Worm (Caenorhabditis elegans) whole organism, mixed stage, embryonic: ENCODE measurements around the gene T05A1.5.

Experiments used
- M03D4.4 ChIP-seq: sonication (generic microtip); optimal IDR thresholded peaks from 2 replicates; lab custom pipeline; 2017; ENCODE audit warnings: mild to moderate bottlenecking, missing genetic modification characterization, missing compliant biosample characterization
- bed-3 ChIP-seq: fragments of 200-800 bp; sonication (Bioruptor generic); optimal IDR thresholded peaks from 3 replicates; lab custom pipeline; 2018; ENCODE audit warnings: mild to moderate bottlenecking, missing genetic modification characterization, moderate library complexity, missing compliant biosample characterization
- blmp-1 ChIP-seq: fragments of 150-350 bp; optimal IDR thresholded peaks from 2 replicates; lab custom pipeline; 2014; ENCODE audit warnings: missing biosample characterization, missing genetic modification characterization
- ceh-39 ChIP-seq: fragments of 150-350 bp; optimal IDR thresholded peaks from 2 replicates; lab custom pipeline; 2014; ENCODE audit warnings: missing biosample characterization, missing genetic modification characterization
- ceh-83 ChIP-seq: fragments of 200-800 bp; sonication (Bioruptor generic); optimal IDR thresholded peaks from 2 replicates; lab custom pipeline; 2018; ENCODE audit warnings: mild to moderate bottlenecking, missing genetic modification characterization, missing compliant biosample characterization
- ces-1 ChIP-seq: fragments of 150-350 bp; optimal IDR thresholded peaks from 2 replicates; lab custom pipeline; 2014; ENCODE audit warnings: missing biosample characterization, missing genetic modification reagents, missing genetic modification characterization
- cnd-1 ChIP-seq: fragments of 200-800 bp; sonication (Bioruptor generic); optimal IDR thresholded peaks from 2 replicates; lab custom pipeline; 2018; ENCODE audit warnings: mild to moderate bottlenecking, missing genetic modification characterization, missing compliant biosample characterization
- drap-1 ChIP-seq: fragments of 200-800 bp; sonication (Bioruptor generic); optimal IDR thresholded peaks from 3 replicates; lab custom pipeline; 2018; ENCODE audit warnings: mild to moderate bottlenecking, missing genetic modification characterization, missing compliant biosample characterization
- elt-3 ChIP-seq: fragments of 150-350 bp; optimal IDR thresholded peaks from 2 replicates; lab custom pipeline; 2014; ENCODE audit warnings: missing biosample characterization, missing genetic modification characterization
- flh-1 ChIP-seq: fragments of 200-800 bp; sonication (Bioruptor generic); optimal IDR thresholded peaks from 2 replicates; lab custom pipeline; 2018; ENCODE audit warnings: mild to moderate bottlenecking, missing genetic modification characterization, moderate library complexity, missing compliant biosample characterization
- ham-2 ChIP-seq: fragments of 200-800 bp; sonication (Bioruptor generic); optimal IDR thresholded peaks from 2 replicates; lab custom pipeline; 2018; ENCODE audit warnings: mild to moderate bottlenecking, missing genetic modification characterization, missing compliant biosample characterization
- lin-13 ChIP-seq: fragments of 150-350 bp; optimal IDR thresholded peaks from 2 replicates; lab custom pipeline; 2014; ENCODE audit warnings: missing biosample characterization, missing genetic modification characterization
- lin-32 ChIP-seq: fragments of 200-800 bp; sonication (Bioruptor generic); optimal IDR thresholded peaks from 2 replicates; lab custom pipeline; 2018; ENCODE audit warnings: mild to moderate bottlenecking, missing genetic modification characterization, missing compliant biosample characterization
- lsy-2 ChIP-seq: fragments of 150-350 bp; optimal IDR thresholded peaks from 2 replicates; lab custom pipeline; 2014; ENCODE audit warnings: missing biosample characterization, missing genetic modification characterization
- mab-5 ChIP-seq: fragments of 150-350 bp; optimal IDR thresholded peaks from 2 replicates; lab custom pipeline; 2014; ENCODE audit warnings: missing biosample characterization, missing genetic modification characterization
- mep-1 ChIP-seq: fragments of 150-350 bp; optimal IDR thresholded peaks from 2 replicates; lab custom pipeline; 2017; ENCODE audit warnings: missing biosample characterization, missing genetic modification reagents, missing genetic modification characterization, inconsistent platforms
- nhr-12 ChIP-seq: fragments of 150-350 bp; optimal IDR thresholded peaks from 2 replicates; lab custom pipeline; 2014; ENCODE audit warnings: missing biosample characterization, missing genetic modification characterization
- nhr-2 ChIP-seq: fragments of 150-350 bp; optimal IDR thresholded peaks from 2 replicates; lab custom pipeline; 2014; ENCODE audit warnings: missing biosample characterization, missing genetic modification characterization
- nhr-237 ChIP-seq: fragments of 150-350 bp; optimal IDR thresholded peaks from 2 replicates; lab custom pipeline; 2014; ENCODE audit warnings: missing biosample characterization, missing genetic modification characterization
- nhr-28 ChIP-seq: fragments of 150-350 bp; optimal IDR thresholded peaks from 2 replicates; lab custom pipeline; 2014; ENCODE audit warnings: missing biosample characterization, missing genetic modification characterization
- nhr-76 ChIP-seq: sonication (generic microtip); optimal IDR thresholded peaks from 2 replicates; lab custom pipeline; 2017; ENCODE audit warnings: missing biosample characterization, missing genetic modification characterization
- pha-4 ChIP-seq: fragments of 150-350 bp; optimal IDR thresholded peaks from 2 replicates; lab custom pipeline; 2018; ENCODE audit warnings: missing biosample characterization, missing genetic modification reagents, missing genetic modification characterization
- sem-2 ChIP-seq: fragments of 200-800 bp; sonication (Bioruptor generic); optimal IDR thresholded peaks from 2 replicates; lab custom pipeline; 2018; ENCODE audit warnings: mild to moderate bottlenecking, missing genetic modification characterization, missing compliant biosample characterization
- snpc-4 ChIP-seq: fragments of 150-350 bp; optimal IDR thresholded peaks from 2 replicates; lab custom pipeline; 2014; ENCODE audit warnings: missing biosample characterization, missing genetic modification characterization
- sptf-1 ChIP-seq: sonication (generic microtip); optimal IDR thresholded peaks from 2 replicates; lab custom pipeline; 2017; ENCODE audit warnings: mild to moderate bottlenecking, missing genetic modification characterization, moderate library complexity, missing compliant biosample characterization
- tbx-8 ChIP-seq: fragments of 200-800 bp; sonication (Bioruptor generic); optimal IDR thresholded peaks from 2 replicates; lab custom pipeline; 2018; ENCODE audit warnings: mild to moderate bottlenecking, missing genetic modification characterization, moderate library complexity, missing compliant biosample characterization
- unc-120 ChIP-seq: sonication (generic microtip); optimal IDR thresholded peaks from 2 replicates; lab custom pipeline; 2017; ENCODE audit warnings: missing genetic modification characterization, missing compliant biosample characterization; ENCODE audit not compliant: poor library complexity, severe bottlenecking
- unc-39 ChIP-seq: fragments of 150-350 bp; optimal IDR thresholded peaks from 2 replicates; lab custom pipeline; 2014; ENCODE audit warnings: missing biosample characterization, missing genetic modification characterization
- unc-62 ChIP-seq: fragments of 150-350 bp; optimal IDR thresholded peaks from 2 replicates; lab custom pipeline; 2014; ENCODE audit warnings: missing biosample characterization, missing genetic modification reagents, missing genetic modification characterization
- zip-8 ChIP-seq: fragments of 150-350 bp; optimal IDR thresholded peaks from 2 replicates; lab custom pipeline; 2014; ENCODE audit warnings: missing biosample characterization, missing genetic modification characterization
- ztf-11 ChIP-seq: fragments of 150-350 bp; optimal IDR thresholded peaks from 2 replicates; lab custom pipeline; 2014; ENCODE audit warnings: missing biosample characterization, missing genetic modification characterization

Gene T05A1.5

ce11 chrIV:9545986-9546385 is at the start of gene T05A1.5:
Gene T05A1.5 (plus strand): TSS chrIV:9546286.
- no peak for TF ChIP-seq cnd-1 (tag; lab: Kevin White, UChicago)
- TF ChIP-seq nhr-2, result no peak
- TF ChIP-seq mep-1 (tag; lab: Kevin White, UChicago), result no peak
- no peak for TF ChIP-seq elt-3
- TF ChIP-seq lin-32 (GFP tag; lab: Kevin White, UChicago), result no peak
- no peak for TF ChIP-seq unc-62 (GFP tag; lab: Kevin White, UChicago)
- TF ChIP-seq drap-1 (GFP tag; lab: Kevin White, UChicago), result no peak

DNA sequence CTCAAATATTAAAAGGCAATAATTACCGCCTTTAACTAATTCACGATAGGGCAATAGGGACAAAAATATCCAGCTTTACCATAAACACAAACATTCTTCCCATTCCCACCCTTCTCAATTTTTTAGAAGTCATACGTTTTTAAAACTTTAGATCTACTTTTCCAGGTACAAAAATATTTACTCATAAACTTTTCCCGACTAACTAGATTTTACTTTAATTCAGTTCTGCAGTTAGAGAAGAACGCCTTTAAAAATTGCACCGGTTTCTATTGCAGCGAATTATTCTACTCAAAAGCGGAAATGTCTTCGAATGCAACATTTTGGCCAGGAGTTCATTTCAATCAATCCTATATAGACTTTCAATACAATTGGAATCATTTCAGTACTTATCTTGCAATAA is 49.8 kb upstream of the T05A1.5 start, which contains the start of gene sru-3:
TSS of gene sru-3 (plus strand) at position 301 of the 400 bp plus-strand sequence.
- TF ChIP-seq ceh-39 (tag; lab: Kevin White, UChicago) (no peak), sem-2 (no peak), ham-2 (no peak), sptf-1 (tag; lab: Kevin White, UChicago) (no peak), tbx-8 (GFP tag; lab: Kevin White, UChicago) (no peak), cnd-1 (tag; lab: Kevin White, UChicago) (no peak)

- TF ChIP-seq blmp-1 (tag; lab: Kevin White, UChicago) (no peak), elt-3 (no peak), sptf-1 (tag; lab: Kevin White, UChicago) (no peak), tbx-8 (GFP tag; lab: Kevin White, UChicago) (no peak), unc-39 (tag; lab: Kevin White, UChicago) (no peak), nhr-28 (tag; lab: Kevin White, UChicago) (no peak), mab-5 (tag; lab: Kevin White, UChicago) (no peak), snpc-4 (no peak), ces-1 (GFP tag; lab: Kevin White, UChicago) (no peak), unc-62 (GFP tag; lab: Kevin White, UChicago) (no peak), lin-32 (GFP tag; lab: Kevin White, UChicago) (no peak), ztf-11 (tag; lab: Kevin White, UChicago) (no peak)
Measured at ce11 chrIV:9498088-9498487, 48.0 kb upstream of the T05A1.5 start, which contains the start of gene sru-4. Gene sru-4 (plus strand): TSS chrIV:9498388.

DNA sequence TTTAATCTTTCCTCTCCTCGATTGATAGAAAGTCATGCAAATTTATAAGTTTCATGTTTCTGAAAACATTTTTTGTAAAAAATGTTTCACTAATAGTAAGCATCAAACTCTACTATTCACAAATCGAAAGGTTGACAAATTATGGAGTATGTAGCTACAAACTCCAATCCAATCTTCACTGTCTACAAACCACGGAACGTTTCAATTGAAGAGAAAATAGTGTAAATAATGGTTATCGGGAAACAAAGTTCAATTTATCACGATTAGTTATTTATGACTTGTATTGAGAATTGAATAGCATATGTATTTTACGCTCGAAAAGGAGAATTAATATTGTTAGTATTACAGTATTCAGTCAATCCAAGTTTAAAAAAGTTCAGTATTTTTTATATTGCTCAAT is 46.5 kb upstream of the T05A1.5 start:
- TF ChIP-seq unc-120 (tag; lab: Kevin White, UChicago) (no peak), ceh-39 (tag; lab: Kevin White, UChicago) (no peak), lin-13 (tag; lab: Kevin White, UChicago) (no peak), nhr-12 (tag; lab: Kevin White, UChicago) (no peak), sptf-1 (tag; lab: Kevin White, UChicago) (no peak), pha-4 (no peak), bed-3 (no peak), sem-2 (no peak), cnd-1 (tag; lab: Kevin White, UChicago) (no peak), ceh-83 (GFP tag; lab: Kevin White, UChicago) (no peak), lin-32 (GFP tag; lab: Kevin White, UChicago) (no peak), ces-1 (GFP tag; lab: Kevin White, UChicago) (no peak), ham-2 (no peak), lsy-2 (tag; lab: Kevin White, UChicago) (no peak), M03D4.4 (tag; lab: Kevin White, UChicago) (no peak), ztf-11 (tag; lab: Kevin White, UChicago) (no peak), tbx-8 (GFP tag; lab: Kevin White, UChicago) (no peak)

DNA sequence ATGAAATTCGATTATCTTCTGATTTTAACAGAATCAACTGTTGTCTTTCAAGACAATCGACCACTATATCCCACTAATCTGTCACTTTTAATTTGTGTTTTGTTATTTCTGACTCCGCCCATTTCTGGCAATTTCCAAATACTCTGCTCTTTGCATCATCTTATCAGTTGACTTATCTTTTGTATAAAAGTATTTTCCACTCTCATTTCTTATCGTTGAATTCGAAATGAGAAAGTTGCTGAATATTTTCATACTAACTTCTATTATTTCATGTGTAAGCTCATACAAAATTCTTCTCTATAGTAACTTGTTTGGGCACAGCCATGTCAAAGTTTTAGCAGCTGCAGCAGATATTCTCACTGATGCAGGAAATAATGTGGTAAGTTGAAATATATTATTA is 46.0 kb upstream of the T05A1.5 start, which contains the start of gene ugt-21:
TSS of gene ugt-21 (plus strand) at position 212 of the 400 bp plus-strand sequence.
- TF ChIP-seq ham-2 (no peak), nhr-2 (no peak), zip-8 (tag; lab: Kevin White, UChicago) (no peak), unc-120 (tag; lab: Kevin White, UChicago) (no peak), drap-1 (GFP tag; lab: Kevin White, UChicago) (no peak), mep-1 (tag; lab: Kevin White, UChicago) (no peak), nhr-237 (tag; lab: Kevin White, UChicago) (no peak), lsy-2 (tag; lab: Kevin White, UChicago) (no peak), M03D4.4 (tag; lab: Kevin White, UChicago) (no peak), nhr-76 (tag; lab: Kevin White, UChicago) (no peak), ceh-83 (GFP tag; lab: Kevin White, UChicago) (no peak), pha-4 (no peak), snpc-4 (no peak), unc-39 (tag; lab: Kevin White, UChicago) (no peak), cnd-1 (tag; lab: Kevin White, UChicago) (no peak), flh-1 (no peak), lin-13 (tag; lab: Kevin White, UChicago) (no peak), sptf-1 (tag; lab: Kevin White, UChicago) (no peak)
- TF ChIP-seq, all 35 proteins: peak for 0
